Worm (Caenorhabditis elegans) whole organism, L3 larva: ENCODE measurements around the gene math-41.

ENCODE experiments used
- R02D3.7 ChIP-seq: fragments of 150-350 bp; optimal IDR thresholded peaks from 2 replicates; lab custom pipeline; 2014; ENCODE audit warnings: missing biosample characterization, missing genetic modification characterization
- ZK546.5 ChIP-seq: sonication (generic microtip); optimal IDR thresholded peaks from 2 replicates; lab custom pipeline; 2017; ENCODE audit warnings: missing biosample characterization, missing genetic modification characterization
- ceh-82 ChIP-seq: fragments of 150-350 bp; optimal IDR thresholded peaks from 2 replicates; lab custom pipeline; 2014; ENCODE audit warnings: missing biosample characterization, missing genetic modification characterization
- ceh-9 ChIP-seq: sonication (generic microtip); optimal IDR thresholded peaks from 2 replicates; lab custom pipeline; 2018; ENCODE audit warnings: missing biosample characterization, missing genetic modification characterization
- elt-1 ChIP-seq: fragments of 150-350 bp; optimal IDR thresholded peaks from 2 replicates; lab custom pipeline; 2014; ENCODE audit warnings: missing biosample characterization, missing genetic modification characterization
- fkh-2 ChIP-seq: fragments of 150-350 bp; optimal IDR thresholded peaks from 2 replicates; lab custom pipeline; 2014; ENCODE audit warnings: missing biosample characterization, missing genetic modification reagents, missing genetic modification characterization
- jun-1 ChIP-seq: fragments of 150-350 bp; optimal IDR thresholded peaks from 2 replicates; lab custom pipeline; 2014; ENCODE audit warnings: missing biosample characterization, missing genetic modification reagents, missing genetic modification characterization
- mml-1 ChIP-seq: fragments of 150-350 bp; sonication (generic microtip); optimal IDR thresholded peaks from 3 replicates; lab custom pipeline; 2014; ENCODE audit warnings: missing biosample characterization, missing genetic modification characterization
- nfya-1 ChIP-seq: sonication (generic microtip); optimal IDR thresholded peaks from 2 replicates; lab custom pipeline; 2017; ENCODE audit warnings: missing genetic modification characterization, mild to moderate bottlenecking, missing compliant biosample characterization, antibody characterized with exemption, moderate library complexity; ENCODE audit not compliant: insufficient read depth
- nhr-11 ChIP-seq: fragments of 150-350 bp; optimal IDR thresholded peaks from 2 replicates; lab custom pipeline; 2014; ENCODE audit warnings: missing biosample characterization, missing genetic modification characterization
- nhr-67 ChIP-seq: fragments of 150-350 bp; optimal IDR thresholded peaks from 2 replicates; lab custom pipeline; 2014; ENCODE audit warnings: missing biosample characterization, missing genetic modification characterization
- nhr-76 ChIP-seq: fragments of 150-350 bp; sonication (generic microtip); optimal IDR thresholded peaks from 5 replicates; lab custom pipeline; 2014; ENCODE audit warnings: missing biosample characterization, missing genetic modification characterization
- unc-62 ChIP-seq: fragments of 150-350 bp; sonication (generic microtip); optimal IDR thresholded peaks from 4 replicates; lab custom pipeline; 2014; ENCODE audit warnings: missing biosample characterization, missing genetic modification reagents, missing genetic modification characterization
- ztf-4 ChIP-seq: fragments of 150-350 bp; optimal IDR thresholded peaks from 2 replicates; lab custom pipeline; 2014; ENCODE audit warnings: missing biosample characterization, missing genetic modification characterization

The math-41 gene

ce11 chrII:1878663-1879062, 54.2 kb downstream of the math-41 start, which contains the start of gene math-16:
Gene math-16 (minus strand): TSS chrII:1878763.
- TF ChIP-seq ztf-4 (tag; lab: Kevin White, UChicago) (no peak), ceh-9 (tag; lab: Kevin White, UChicago) (no peak), nhr-11 (tag; lab: Kevin White, UChicago) (no peak), mml-1 (no peak), nhr-67 (no peak), unc-62 (GFP tag; lab: Kevin White, UChicago) (no peak), ZK546.5 (tag; lab: Kevin White, UChicago) (no peak), fkh-2 (no peak), jun-1 (tag; lab: Kevin White, UChicago) (no peak), nhr-76 (tag; lab: Kevin White, UChicago) (no peak), R02D3.7 (tag; lab: Kevin White, UChicago) (no peak), elt-1 (tag; lab: Kevin White, UChicago) (no peak), nfya-1 (tag; lab: Kevin White, UChicago) (no peak), ceh-82 (tag; lab: Kevin White, UChicago) (no peak)
- TF ChIP-seq, all 47 proteins: peak for 0
